Worm (Caenorhabditis elegans) whole organism, L4 larva: ENCODE results near the gene pgl-2.

ENCODE experiments used
- aha-1 ChIP-seq: fragments of 150-350 bp; peaks from one replicate; lab custom pipeline; 2014; ENCODE audit warnings: missing biosample characterization, missing genetic modification characterization
- lsy-2 ChIP-seq, 2 experiments: fragments of 150-350 bp in 1 of 2; sonication (generic microtip) in 1 of 2; optimal IDR thresholded peaks; 2 replicates each; lab custom pipeline; 2014 to 2017; ENCODE audit warnings: missing biosample characterization in 2 of 2, missing genetic modification characterization in 2 of 2
- nhr-102 ChIP-seq: sonication (generic microtip); optimal IDR thresholded peaks from 2 replicates; lab custom pipeline; 2016; ENCODE audit warnings: mild to moderate bottlenecking, missing genetic modification characterization, moderate library complexity, missing compliant biosample characterization
- nhr-111 ChIP-seq: fragments of 200-800 bp; sonication (Bioruptor generic); optimal IDR thresholded peaks from 2 replicates; lab custom pipeline; 2018; ENCODE audit warnings: mild to moderate bottlenecking, missing genetic modification characterization, missing compliant biosample characterization
- nhr-6 ChIP-seq: fragments of 150-350 bp; optimal IDR thresholded peaks from 2 replicates; lab custom pipeline; 2014; ENCODE audit warnings: missing biosample characterization, missing genetic modification characterization
- snpc-1.2 ChIP-seq: fragments of 200-800 bp; sonication (Bioruptor generic); IDR thresholded peaks from 2 replicates; pipeline ENCODE4 v1.3.6; 2022; ENCODE audit warnings: missing genetic modification reagents, missing genetic modification characterization, missing compliant biosample characterization
- zip-11 ChIP-seq: fragments of 200-800 bp; sonication (Bioruptor generic); IDR thresholded peaks from 2 replicates; pipeline ENCODE4 v1.3.6; 2022; ENCODE audit warnings: missing genetic modification characterization, missing compliant biosample characterization
- ztf-11 ChIP-seq: fragments of 150-350 bp; optimal IDR thresholded peaks from 2 replicates; lab custom pipeline; 2014; ENCODE audit warnings: missing biosample characterization, missing genetic modification characterization

ce11 chrIII:8621982-8622381, 53.3 kb downstream of the pgl-2 start:
- no peak for TF ChIP-seq lsy-2 (tag; optimal IDR thresholded peaks at IDR 0.05; lab: Kevin White, UChicago)
- no peak for TF ChIP-seq nhr-6 (tag; lab: Kevin White, UChicago)
- no peak for TF ChIP-seq nhr-102 (tag; lab: Kevin White, UChicago)
- TF ChIP-seq aha-1, result no peak
- no peak for TF ChIP-seq ztf-11 (tag; lab: Kevin White, UChicago)
- no peak for TF ChIP-seq zip-11
- TF ChIP-seq snpc-1.2, result no peak
- TF ChIP-seq nhr-111 (GFP tag; lab: Kevin White, UChicago), result no peak
